Fruit fly (Drosophila melanogaster): ENCODE measurements around the gene mRpS6.

mRpS6 gene

dm6 chr3L:4354898-4355627 lies 9.3 kb upstream of the mRpS6 start (continued):
- TF ChIP-seq Sox100B (GFP tag; optimal IDR thresholded peaks at IDR 0.05) = peak; percentile 54
- no peak for TF ChIP-seq ab (GFP tag; optimal IDR thresholded peaks at IDR 0.05)
- peak; percentile 69 for TF ChIP-seq CoRest (tag; optimal IDR thresholded peaks at IDR 0.05)
- TF ChIP-seq CG33213 (GFP tag; optimal IDR thresholded peaks at IDR 0.05) = no peak
- TF ChIP-seq exex (tag; optimal IDR thresholded peaks at IDR 0.05) = peak; percentile 27
- TF ChIP-seq Optix (GFP tag; IDR thresholded peaks at IDR 0.05) = no peak
- TF ChIP-seq Mrtf (GFP tag; IDR thresholded peaks at IDR 0.05) = no peak
- TF ChIP-seq sd (tag; optimal IDR thresholded peaks at IDR 0.05) = no peak
- no peak for TF ChIP-seq HLHmδ (GFP tag; optimal IDR thresholded peaks at IDR 0.05)
- no peak for TF ChIP-seq ham (GFP tag; IDR thresholded peaks at IDR 0.05)
- TF ChIP-seq CG31441 (GFP tag; IDR thresholded peaks at IDR 0.05) = peak; percentile 50
- peak; percentile 8 for TF ChIP-seq CG2202 (tag; optimal IDR thresholded peaks at IDR 0.05)
- TF ChIP-seq CG2889 (GFP tag; IDR thresholded peaks at IDR 0.05) = no peak
- TF ChIP-seq CG13123 (GFP tag; optimal IDR thresholded peaks at IDR 0.05) = no peak
- no peak for TF ChIP-seq HLH54F (GFP tag; optimal IDR thresholded peaks at IDR 0.05)
- TF ChIP-seq Meics (GFP tag; optimal IDR thresholded peaks at IDR 0.05) = peak; percentile 47
- peak; percentile 13 for TF ChIP-seq CG15696 (tag; optimal IDR thresholded peaks at IDR 0.05)
- no peak for TF ChIP-seq Lhr (GFP tag; optimal IDR thresholded peaks at IDR 0.05)
- no peak for TF ChIP-seq Nf-YC (tag; optimal IDR thresholded peaks at IDR 0.05)
- TF ChIP-seq Stat92E (GFP tag; optimal IDR thresholded peaks at IDR 0.05) = no peak
- TF ChIP-seq CG13624 (GFP tag; optimal IDR thresholded peaks at IDR 0.05) = no peak
- TF ChIP-seq CG12659 (GFP tag; optimal IDR thresholded peaks at IDR 0.05) = peak; percentile 51
- TF ChIP-seq MESR4 (GFP tag; optimal IDR thresholded peaks at IDR 0.05) = no peak
- TF ChIP-seq NK7.1 (GFP tag; optimal IDR thresholded peaks at IDR 0.05) = no peak
- no peak for TF ChIP-seq CG12071 (GFP tag; optimal IDR thresholded peaks at IDR 0.05)
- no peak for TF ChIP-seq dpn (GFP tag; optimal IDR thresholded peaks at IDR 0.05)
- TF ChIP-seq Dip2 (GFP tag; IDR thresholded peaks at IDR 0.05) = no peak
- TF ChIP-seq gt (GFP tag; IDR thresholded peaks at IDR 0.05) = no peak
- TF ChIP-seq CTCF (GFP tag; optimal IDR thresholded peaks at IDR 0.05) = no peak
- TF ChIP-seq CG6689 (GFP tag; IDR thresholded peaks at IDR 0.05) = no peak
- no peak for TF ChIP-seq esg (GFP tag; conservative IDR thresholded peaks at IDR 0.05)
- TF ChIP-seq Max (GFP tag; optimal IDR thresholded peaks at IDR 0.05) = no peak
- peak; percentile 25 for TF ChIP-seq CG10209 (GFP tag; optimal IDR thresholded peaks at IDR 0.05)
- peak; percentile 42 for TF ChIP-seq CG15601 (tag; optimal IDR thresholded peaks at IDR 0.05)
- no peak for TF ChIP-seq CG1792 (GFP tag; optimal IDR thresholded peaks at IDR 0.05)
- no peak for TF ChIP-seq dm (GFP tag; optimal IDR thresholded peaks at IDR 0.05)
- no peak for TF ChIP-seq CG11456 (GFP tag; IDR thresholded peaks at IDR 0.05)
- no peak for TF ChIP-seq ind (GFP tag; optimal IDR thresholded peaks at IDR 0.05)
- peak; percentile 22 for TF ChIP-seq CG2120 (GFP tag; optimal IDR thresholded peaks at IDR 0.05)
- TF ChIP-seq trem (tag; optimal IDR thresholded peaks at IDR 0.05) = no peak
- TF ChIP-seq Side (GFP tag; optimal IDR thresholded peaks at IDR 0.05) = no peak
- TF ChIP-seq CG11723 (GFP tag; optimal IDR thresholded peaks at IDR 0.05) = no peak
- TF ChIP-seq CG3838 (GFP tag; optimal IDR thresholded peaks at IDR 0.05) = no peak
- TF ChIP-seq Poxn (GFP tag; IDR thresholded peaks at IDR 0.05) = no peak
- peak; percentile 41 for TF ChIP-seq Oli (tag; optimal IDR thresholded peaks at IDR 0.05)
- TF ChIP-seq fd96Cb (tag; optimal IDR thresholded peaks at IDR 0.05) = peak; percentile 13
- TF ChIP-seq Drgx (GFP tag; IDR thresholded peaks at IDR 0.05) = no peak
- no peak for TF ChIP-seq CG7963 (GFP tag; IDR thresholded peaks at IDR 0.05; ENCODE audit: partially characterized antibody)
- TF ChIP-seq org-1 (GFP tag; optimal IDR thresholded peaks at IDR 0.05) = no peak
- TF ChIP-seq Bgb (GFP tag; IDR thresholded peaks at IDR 0.05; ENCODE audit: partially characterized antibody) = no peak
- peak; percentile 35 for TF ChIP-seq CG2712 (tag; optimal IDR thresholded peaks at IDR 0.05)
